Fruit fly (Drosophila melanogaster) whole organism, adult: ENCODE results near the gene CtsL4.

ENCODE experiments used
- CG12768 ChIP-seq: fragments of 200-800 bp; sonication (Bioruptor generic); optimal IDR thresholded peaks from 2 replicates; lab custom pipeline; 2017; ENCODE audit warnings: missing biosample characterization, missing genetic modification characterization, mild to moderate bottlenecking, moderate library complexity, missing genetic modification reagents
- CG14711 ChIP-seq: fragments of 200-800 bp; sonication (Bioruptor generic); optimal IDR thresholded peaks from 2 replicates; lab custom pipeline; 2018; ENCODE audit warnings: missing biosample characterization, mild to moderate bottlenecking, missing genetic modification characterization, moderate library complexity
- CG1620 ChIP-seq: fragments of 200-800 bp; sonication (Bioruptor generic); optimal IDR thresholded peaks from 2 replicates; lab custom pipeline; 2016; ENCODE audit warnings: missing biosample characterization, missing genetic modification characterization
- CG7045 ChIP-seq: fragments of 200-800 bp; sonication (Bioruptor generic); optimal IDR thresholded peaks from 2 replicates; lab custom pipeline; 2017; ENCODE audit warnings: missing biosample characterization, mild to moderate bottlenecking, missing genetic modification characterization
- Hr96 ChIP-seq: fragments of 200-800 bp; sonication (Bioruptor generic); optimal IDR thresholded peaks from 2 replicates; lab custom pipeline; 2016; ENCODE audit warnings: missing biosample characterization, missing genetic modification characterization
- cic ChIP-seq: fragments of 200-800 bp; sonication (Bioruptor generic); optimal IDR thresholded peaks from 2 replicates; lab custom pipeline; 2017; ENCODE audit warnings: missing biosample characterization, mild to moderate bottlenecking, missing genetic modification characterization, moderate library complexity
- kay ChIP-seq: fragments of 200-800 bp; sonication (Bioruptor generic); peaks from one replicate; lab custom pipeline; 2016; ENCODE audit warnings: missing biosample characterization, missing genetic modification characterization, borderline replicate concordance
- tj ChIP-seq: fragments of 200-800 bp; sonication (Bioruptor generic); optimal IDR thresholded peaks from 3 replicates; lab custom pipeline; 2017; ENCODE audit warnings: missing biosample characterization, mild to moderate bottlenecking, missing genetic modification characterization, moderate library complexity

DNA sequence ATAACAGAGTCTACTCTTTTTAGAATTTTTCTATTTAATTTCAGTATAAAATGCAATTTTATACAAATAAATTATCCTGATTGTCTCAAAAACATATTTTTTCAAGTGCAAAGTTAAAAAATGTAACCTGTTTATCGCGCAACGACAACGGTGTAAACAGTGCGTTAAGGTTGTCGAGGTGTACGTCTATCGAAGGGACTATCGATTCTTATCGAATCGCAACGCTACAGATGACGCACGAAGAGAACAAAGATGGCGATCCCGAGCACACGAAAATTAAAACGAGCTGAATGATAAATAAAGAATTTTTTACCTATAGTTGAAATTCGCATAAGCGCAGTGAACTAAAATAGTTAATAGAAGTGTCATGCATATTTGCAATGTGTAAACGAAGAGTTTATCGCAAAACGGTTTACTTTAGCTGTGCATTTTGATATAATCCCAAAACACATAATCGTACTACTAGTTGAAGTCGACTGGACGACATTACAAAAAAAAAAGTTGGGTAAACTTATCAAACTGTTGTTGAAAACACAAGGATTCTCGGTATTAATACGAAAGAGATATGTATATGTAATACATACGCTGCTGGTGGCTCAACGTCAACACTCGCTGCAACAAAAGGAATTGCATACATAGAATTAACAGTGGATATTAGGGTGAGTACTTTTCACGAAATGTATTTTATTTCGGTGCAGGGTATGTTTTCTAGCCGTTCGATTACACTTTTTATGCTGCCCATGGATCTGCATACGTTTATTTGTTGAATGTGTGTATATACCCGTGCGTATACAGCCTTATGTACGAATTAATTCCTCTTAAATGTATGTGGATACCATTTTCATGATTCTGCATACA is 31.7 kb upstream of the CtsL4 start, which contains the start of gene da:
- TF ChIP-seq kay (GFP tag; lab: Kevin White, UChicago) = peak; percentile 99
- TF ChIP-seq CG7045 (GFP tag; lab: Kevin White, UChicago) = peak; percentile 53
- peak; percentile 30 for TF ChIP-seq tj (GFP tag; lab: Kevin White, UChicago)
- TF ChIP-seq Hr96 (GFP tag; lab: Kevin White, UChicago) = no peak
- TF ChIP-seq CG1620 (GFP tag; lab: Kevin White, UChicago) = peak; percentile 70
- peak; percentile 63 for TF ChIP-seq CG14711 (tag; lab: Kevin White, UChicago)
- peak; percentile 45 for TF ChIP-seq cic
- TF ChIP-seq CG12768 = peak; percentile 52
